Worm (Caenorhabditis elegans): Measurements from ENCODE around the gene sfxn-1.2.

- TF ChIP-seq rnt-1 (tag; optimal IDR thresholded peaks at IDR 0.05) = no peak
- TF ChIP-seq pha-4 (tag; optimal IDR thresholded peaks at IDR 0.05) = no peak
- no peak for TF ChIP-seq nhr-232 (tag; optimal IDR thresholded peaks at IDR 0.05)
- TF ChIP-seq lin-11 (tag; optimal IDR thresholded peaks at IDR 0.05) = no peak
- no peak for TF ChIP-seq ceh-18 (tag; optimal IDR thresholded peaks at IDR 0.05)
- TF ChIP-seq ceh-34 (tag; optimal IDR thresholded peaks at IDR 0.05) = no peak
- TF ChIP-seq nfya-1 (tag; optimal IDR thresholded peaks at IDR 0.05) = no peak
- TF ChIP-seq K09A11.1 (tag; optimal IDR thresholded peaks at IDR 0.05; ENCODE audit: insufficient read depth) = no peak
- TF ChIP-seq ceh-9 (tag; optimal IDR thresholded peaks at IDR 0.05) = no peak
Observed at ce11 chrII:11153800-11154199, 32.0 kb upstream of the sfxn-1.2 start.
